Worm (Caenorhabditis elegans) whole organism, L4 larva: ENCODE measurements around the gene F23A7.1.

Source experiments
- D1046.2 ChIP-seq: fragments of 200-800 bp; sonication (Bioruptor generic); IDR thresholded peaks from 2 replicates; pipeline ENCODE4 v1.3.6; 2022; ENCODE audit warnings: missing genetic modification characterization, missing compliant biosample characterization
- F10B5.3 ChIP-seq: sonication (generic microtip); optimal IDR thresholded peaks from 2 replicates; lab custom pipeline; 2016; ENCODE audit warnings: mild to moderate bottlenecking, missing genetic modification characterization, missing compliant biosample characterization
- F44E2.7 ChIP-seq: fragments of 200-800 bp; sonication (Bioruptor generic); IDR thresholded peaks from 2 replicates; pipeline ENCODE4 v2.1.2; 2022; ENCODE audit warnings: missing genetic modification characterization, missing compliant biosample characterization
- R02D3.7 ChIP-seq: fragments of 150-350 bp; sonication (generic microtip); optimal IDR thresholded peaks from 3 replicates; lab custom pipeline; 2014; ENCODE audit warnings: missing biosample characterization, missing genetic modification characterization
- T20F7.1 ChIP-seq: fragments of 200-800 bp; sonication (Bioruptor generic); optimal IDR thresholded peaks from 2 replicates; lab custom pipeline; 2018; ENCODE audit warnings: mild to moderate bottlenecking, missing genetic modification characterization, missing compliant biosample characterization
- T26A8.4 ChIP-seq: fragments of 200-800 bp; sonication (Bioruptor generic); IDR thresholded peaks from 2 replicates; pipeline ENCODE4 v1.3.6; 2022; ENCODE audit warnings: missing genetic modification characterization, missing compliant biosample characterization
- Y105C5A.15 ChIP-seq: fragments of 200-800 bp; sonication (Bioruptor generic); IDR thresholded peaks from 2 replicates; pipeline ENCODE4 v1.3.6; 2022; ENCODE audit warnings: missing genetic modification characterization, missing compliant biosample characterization
- Y75B8A.6 ChIP-seq: fragments of 200-800 bp; sonication (Bioruptor generic); IDR thresholded peaks from 2 replicates; pipeline ENCODE4 v1.3.6; 2022; ENCODE audit warnings: missing genetic modification reagents, missing genetic modification characterization, missing compliant biosample characterization
- ama-1 ChIP-seq: fragments of 150-350 bp; optimal IDR thresholded peaks from 2 replicates; lab custom pipeline; 2014; ENCODE audit warnings: inconsistent platforms, mixed read lengths
- ceh-28 ChIP-seq: fragments of 150-350 bp; optimal IDR thresholded peaks from 2 replicates; lab custom pipeline; 2014; ENCODE audit warnings: missing biosample characterization, missing genetic modification reagents, missing genetic modification characterization
- ceh-32 ChIP-seq: sonication (generic microtip); optimal IDR thresholded peaks from 2 replicates; lab custom pipeline; 2016; ENCODE audit warnings: mild to moderate bottlenecking, missing genetic modification characterization, missing compliant biosample characterization; ENCODE audit not compliant: poor library complexity
- ceh-82 ChIP-seq: sonication (generic microtip); optimal IDR thresholded peaks from 2 replicates; lab custom pipeline; 2017; ENCODE audit warnings: missing biosample characterization, missing genetic modification characterization
- ces-1 ChIP-seq: fragments of 150-350 bp; sonication (generic microtip); optimal IDR thresholded peaks from 4 replicates; lab custom pipeline; 2014; ENCODE audit warnings: missing biosample characterization, missing genetic modification reagents, missing genetic modification characterization
- cey-2 ChIP-seq: sonication (generic microtip); optimal IDR thresholded peaks from 3 replicates; lab custom pipeline; 2017; ENCODE audit warnings: missing genetic modification characterization, mild to moderate bottlenecking, missing compliant biosample characterization, antibody characterized with exemption, borderline replicate concordance; ENCODE audit not compliant: insufficient read depth
- ctbp-1 ChIP-seq: fragments of 200-800 bp; sonication (Bioruptor generic); IDR thresholded peaks from 2 replicates; pipeline ENCODE4 v1.3.6; 2022; ENCODE audit warnings: missing genetic modification reagents, missing genetic modification characterization, missing compliant biosample characterization
- daf-12 ChIP-seq: fragments of 150-350 bp; optimal IDR thresholded peaks from 2 replicates; lab custom pipeline; 2014; ENCODE audit warnings: missing biosample characterization, missing genetic modification reagents, missing genetic modification characterization
- daf-8 ChIP-seq: fragments of 200-800 bp; sonication (Bioruptor generic); IDR thresholded peaks from 2 replicates; pipeline ENCODE4 v1.3.6; 2022; ENCODE audit warnings: missing genetic modification characterization, missing compliant biosample characterization
- dmd-6 ChIP-seq: fragments of 200-800 bp; sonication (Bioruptor generic); IDR thresholded peaks from 2 replicates; pipeline ENCODE4 v1.3.6; 2022; ENCODE audit warnings: missing genetic modification reagents, missing genetic modification characterization, missing compliant biosample characterization
- dmd-8 ChIP-seq: fragments of 200-800 bp; sonication (Bioruptor generic); IDR thresholded peaks from 2 replicates; pipeline ENCODE4 v1.3.6; 2022; ENCODE audit warnings: missing genetic modification characterization, missing compliant biosample characterization
- dmd-9 ChIP-seq: fragments of 200-800 bp; sonication (Bioruptor generic); IDR thresholded peaks from 2 replicates; pipeline ENCODE4 v1.3.6; 2022; ENCODE audit warnings: missing genetic modification reagents, missing genetic modification characterization, missing compliant biosample characterization
- dpl-1 ChIP-seq: fragments of 150-350 bp; optimal IDR thresholded peaks from 2 replicates; lab custom pipeline; 2014; ENCODE audit warnings: missing biosample characterization, missing genetic modification reagents, missing genetic modification characterization
- egl-43 ChIP-seq: fragments of 200-800 bp; sonication (Bioruptor generic); IDR thresholded peaks from 2 replicates; pipeline ENCODE4 v1.3.6; 2022; ENCODE audit warnings: missing genetic modification reagents, missing genetic modification characterization, missing compliant biosample characterization
- fkh-10 ChIP-seq: fragments of 150-350 bp; optimal IDR thresholded peaks from 2 replicates; lab custom pipeline; 2014; ENCODE audit warnings: missing biosample characterization, missing genetic modification reagents, missing genetic modification characterization
- fos-1 ChIP-seq: fragments of 150-350 bp; optimal IDR thresholded peaks from 2 replicates; lab custom pipeline; 2014; ENCODE audit warnings: missing biosample characterization, missing genetic modification characterization
- gei-8 ChIP-seq: fragments of 200-800 bp; sonication (Bioruptor generic); optimal IDR thresholded peaks from 2 replicates; lab custom pipeline; 2018; ENCODE audit warnings: mild to moderate bottlenecking, missing genetic modification characterization, missing compliant biosample characterization
- hlh-11 ChIP-seq: fragments of 200-800 bp; sonication (Bioruptor generic); optimal IDR thresholded peaks from 2 replicates; lab custom pipeline; 2018; ENCODE audit warnings: mild to moderate bottlenecking, missing genetic modification characterization, missing compliant biosample characterization
- hlh-30 ChIP-seq: sonication (generic microtip); optimal IDR thresholded peaks from 2 replicates; lab custom pipeline; 2017; ENCODE audit warnings: antibody characterized with exemption, mild to moderate bottlenecking, missing genetic modification characterization, missing compliant biosample characterization; ENCODE audit not compliant: insufficient read depth
- hmg-1.1 ChIP-seq: fragments of 200-800 bp; sonication (Bioruptor generic); IDR thresholded peaks from 2 replicates; pipeline ENCODE4 v1.3.6; 2022; ENCODE audit warnings: missing genetic modification reagents, missing genetic modification characterization, missing compliant biosample characterization
- lim-7 ChIP-seq: fragments of 200-800 bp; sonication (Bioruptor generic); IDR thresholded peaks from 2 replicates; pipeline ENCODE4 v1.3.6; 2022; ENCODE audit warnings: missing genetic modification characterization, missing compliant biosample characterization
- lin-15B ChIP-seq: fragments of 150-350 bp; sonication (generic microtip); optimal IDR thresholded peaks from 3 replicates; lab custom pipeline; 2014; ENCODE audit warnings: missing biosample characterization, missing genetic modification characterization
- lin-38 ChIP-seq: fragments of 200-800 bp; sonication (Bioruptor generic); IDR thresholded peaks from 2 replicates; pipeline ENCODE4 v1.3.6; 2022; ENCODE audit warnings: missing genetic modification reagents, missing genetic modification characterization, missing compliant biosample characterization
- lin-39 ChIP-seq: fragments of 150-350 bp; optimal IDR thresholded peaks from 2 replicates; lab custom pipeline; 2014; ENCODE audit warnings: missing biosample characterization, missing genetic modification reagents, missing genetic modification characterization
- madf-5 ChIP-seq, 2 experiments: fragments of 200-800 bp; sonication (Bioruptor generic); IDR thresholded peaks; 2 replicates each; pipeline ENCODE4 v1.3.6; 2022; ENCODE audit warnings: missing compliant biosample characterization in 2 of 2, missing genetic modification characterization in 2 of 2
- madf-9 ChIP-seq: fragments of 200-800 bp; sonication (Bioruptor generic); conservative IDR thresholded peaks from 2 replicates; pipeline ENCODE4 v1.3.6; 2022; ENCODE audit warnings: missing genetic modification reagents, missing genetic modification characterization, missing compliant biosample characterization
- mdl-1 ChIP-seq, 2 experiments: fragments of 150-350 bp in 1 of 2; sonication (generic microtip) in 1 of 2; optimal IDR thresholded peaks; 2 replicates each; lab custom pipeline; 2014 to 2017; ENCODE audit warnings: missing biosample characterization in 2 of 2, missing genetic modification characterization in 2 of 2
- mep-1 ChIP-seq: fragments of 150-350 bp; sonication (generic microtip); optimal IDR thresholded peaks from 3 replicates; lab custom pipeline; 2014; ENCODE audit warnings: missing biosample characterization, missing genetic modification characterization
- mes-2 ChIP-seq: sonication (generic microtip); optimal IDR thresholded peaks from 2 replicates; lab custom pipeline; 2016; ENCODE audit warnings: missing genotype, mild to moderate bottlenecking, missing genetic modification characterization, missing compliant biosample characterization; ENCODE audit not compliant: poor library complexity, severe bottlenecking
- mxl-2 ChIP-seq: fragments of 200-800 bp; sonication (Bioruptor generic); conservative IDR thresholded peaks from 2 replicates; pipeline ENCODE4 v1.3.6; 2022; ENCODE audit warnings: missing genetic modification reagents, missing genetic modification characterization, missing compliant biosample characterization
- nhr-10 ChIP-seq: fragments of 150-350 bp; optimal IDR thresholded peaks from 2 replicates; lab custom pipeline; 2014; ENCODE audit warnings: missing biosample characterization, missing genetic modification characterization
- nhr-237 ChIP-seq: sonication (generic microtip); optimal IDR thresholded peaks from 2 replicates; lab custom pipeline; 2017; ENCODE audit warnings: missing biosample characterization, missing genetic modification characterization
- nhr-25 ChIP-seq: sonication (generic microtip); optimal IDR thresholded peaks from 2 replicates; lab custom pipeline; 2017; ENCODE audit warnings: missing genetic modification characterization, mild to moderate bottlenecking, missing compliant biosample characterization, antibody characterized with exemption, moderate library complexity, borderline replicate concordance; ENCODE audit not compliant: insufficient read depth
- nhr-76 ChIP-seq: fragments of 150-350 bp; optimal IDR thresholded peaks from 2 replicates; lab custom pipeline; 2014; ENCODE audit warnings: missing biosample characterization, missing genetic modification characterization
- rbr-2 ChIP-seq: sonication (generic microtip); optimal IDR thresholded peaks from 2 replicates; lab custom pipeline; 2016; ENCODE audit warnings: missing genotype, missing genetic modification characterization, missing compliant biosample characterization
- set-16 ChIP-seq: fragments of 200-800 bp; sonication (Bioruptor generic); IDR thresholded peaks from 2 replicates; pipeline ENCODE4 v1.3.6; 2022; ENCODE audit warnings: missing genetic modification reagents, missing genetic modification characterization, missing compliant biosample characterization
- snpc-1.2 ChIP-seq: fragments of 200-800 bp; sonication (Bioruptor generic); IDR thresholded peaks from 2 replicates; pipeline ENCODE4 v1.3.6; 2022; ENCODE audit warnings: missing genetic modification reagents, missing genetic modification characterization, missing compliant biosample characterization
- snpc-4 ChIP-seq: fragments of 150-350 bp; optimal IDR thresholded peaks from 2 replicates; lab custom pipeline; 2014; ENCODE audit warnings: missing biosample characterization, missing genetic modification characterization
- tag-97 ChIP-seq: fragments of 200-800 bp; sonication (Bioruptor generic); IDR thresholded peaks from 2 replicates; pipeline ENCODE4 v1.3.6; 2022; ENCODE audit warnings: missing genetic modification characterization, missing compliant biosample characterization
- tra-1 ChIP-seq: fragments of 200-800 bp; sonication (Bioruptor generic); IDR thresholded peaks from 2 replicates; pipeline ENCODE4 v1.3.6; 2022; ENCODE audit warnings: missing genetic modification reagents, missing genetic modification characterization, missing compliant biosample characterization
- unc-62 ChIP-seq, 3 experiments: fragments of 150-350 bp in 1 of 3; sonication (generic microtip); optimal IDR thresholded peaks in 2 of 3; peaks in 1 of 3; 1 replicate in 1 of 3; 2 replicates in 2 of 3; lab custom pipeline; 2014 to 2017; ENCODE audit warnings: missing biosample characterization in 3 of 3, missing genetic modification characterization in 3 of 3, missing genetic modification reagents in 3 of 3, missing genotype in 1 of 3
- zfp-2 ChIP-seq: sonication (generic microtip); optimal IDR thresholded peaks from 2 replicates; lab custom pipeline; 2016; ENCODE audit warnings: mild to moderate bottlenecking, missing genetic modification characterization, missing compliant biosample characterization
- zip-2 ChIP-seq: fragments of 150-350 bp; optimal IDR thresholded peaks from 2 replicates; lab custom pipeline; 2014; ENCODE audit warnings: missing biosample characterization, missing genetic modification characterization
- ztf-7 ChIP-seq: fragments of 150-350 bp; optimal IDR thresholded peaks from 2 replicates; lab custom pipeline; 2014; ENCODE audit warnings: missing biosample characterization, missing genetic modification characterization

Gene F23A7.1

DNA sequence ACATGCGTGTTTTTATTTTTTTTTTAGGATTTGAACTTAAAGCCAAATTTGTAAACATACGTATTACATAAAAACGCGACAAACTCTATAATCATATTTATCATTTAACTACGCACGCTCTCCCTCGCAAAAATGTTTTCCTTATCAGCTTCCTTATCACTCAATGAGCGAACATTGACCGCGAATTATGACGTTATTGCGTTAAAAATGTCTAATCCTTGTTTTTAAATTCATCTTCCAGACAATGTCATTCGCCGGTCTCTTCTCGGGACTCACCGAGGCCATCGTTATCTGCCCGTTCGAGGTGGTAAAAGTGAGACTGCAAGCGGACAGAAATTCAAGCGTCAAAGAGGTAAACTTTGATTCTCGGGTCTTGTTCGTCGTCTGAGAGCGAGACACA is 24.6 kb upstream of the F23A7.1 start (continued):
- TF ChIP-seq rbr-2 (tag; lab: Kevin White, UChicago) (no peak), tag-97 (GFP tag; lab: Robert Waterston, UW) (no peak), daf-8 (GFP tag; lab: Robert Waterston, UW) (no peak), lin-38 (GFP tag; lab: Robert Waterston, UW) (no peak), mxl-2 (GFP tag; lab: Robert Waterston, UW) (no peak), F44E2.7 (GFP tag; lab: Robert Waterston, UW) (no peak), F10B5.3 (tag; lab: Kevin White, UChicago) (no peak), mes-2 (tag; lab: Kevin White, UChicago) (peak; percentile 47), tra-1 (GFP tag; lab: Robert Waterston, UW) (peak; percentile 77; the same call in 1 of the 2 replicates), madf-9 (GFP tag; lab: Robert Waterston, UW) (no peak), ama-1 (lab: Kevin White, UChicago) (no peak), Y105C5A.15 (GFP tag; lab: Robert Waterston, UW) (no peak), gei-8 (no peak), hmg-1.1 (GFP tag; lab: Robert Waterston, UW) (no peak), snpc-4 (no peak), hlh-11 (tag; lab: Kevin White, UChicago) (peak; percentile 94), ces-1 (GFP tag; lab: Kevin White, UChicago) (no peak), ztf-7 (no peak), ceh-28 (tag; lab: Kevin White, UChicago) (no peak), cey-2 (tag; lab: Kevin White, UChicago) (no peak), daf-12 (tag; lab: Kevin White, UChicago) (no peak), set-16 (GFP tag; lab: Robert Waterston, UW) (no peak), T26A8.4 (GFP tag; lab: Robert Waterston, UW) (no peak), lim-7 (GFP tag; lab: Robert Waterston, UW) (no peak), nhr-25 (tag; lab: Kevin White, UChicago) (no peak), lin-39 (no peak), R02D3.7 (tag; lab: Kevin White, UChicago) (no peak), dmd-8 (GFP tag; lab: Robert Waterston, UW) (no peak), dmd-9 (GFP tag; lab: Robert Waterston, UW) (no peak), mdl-1 (tag; optimal IDR thresholded peaks at IDR 0.05; lab: Kevin White, UChicago) (peak in 1 of 2 experiments; percentile 81), zip-2 (tag; lab: Kevin White, UChicago) (no peak), fkh-10 (GFP tag; lab: Kevin White, UChicago) (no peak), unc-62 (GFP tag; optimal IDR thresholded peaks at IDR 0.05 in 1 of 2; lab: Kevin White, UChicago) (peak in 1 of 2 experiments; percentile 44), unc-62 (tag; optimal IDR thresholded peaks at IDR 0.05; lab: Kevin White, UChicago) (no peak), snpc-1.2 (GFP tag; lab: Robert Waterston, UW) (no peak), nhr-237 (tag; lab: Kevin White, UChicago) (no peak), lin-15B (tag; lab: Kevin White, UChicago) (no peak), egl-43 (GFP tag; lab: Robert Waterston, UW) (no peak), ctbp-1 (no peak), T20F7.1 (GFP tag; lab: Kevin White, UChicago) (no peak), D1046.2 (no peak), ceh-32 (tag; lab: Kevin White, UChicago) (no peak), mep-1 (tag; lab: Kevin White, UChicago) (peak; percentile 61), dpl-1 (GFP tag; lab: Kevin White, UChicago) (no peak), nhr-76 (no peak), madf-5 (GFP tag; IDR thresholded peaks at IDR 0.05; lab: Robert Waterston, UW) (no peak), hlh-30 (tag; lab: Kevin White, UChicago) (peak; percentile 56), ceh-82 (tag; lab: Kevin White, UChicago) (no peak), nhr-10 (tag; lab: Kevin White, UChicago) (peak; percentile 49), dmd-6 (peak; percentile 99), fos-1 (tag; lab: Kevin White, UChicago) (peak; percentile 5), zfp-2 (no peak), Y75B8A.6 (GFP tag; lab: Robert Waterston, UW) (no peak)
